Fruit fly (Drosophila melanogaster) whole organism: ENCODE data around the gene MESK4.

Experiments used
- CG8478 ChIP-seq: fragments of >200 bp; optimal IDR thresholded peaks from 2 replicates; lab custom pipeline; 2018; ENCODE audit warnings: inconsistent platforms
- pan ChIP-seq: fragments of >200 bp; optimal IDR thresholded peaks from 2 replicates; lab custom pipeline; 2017
- psq ChIP-seq: fragments of >200 bp; optimal IDR thresholded peaks from 2 replicates; lab custom pipeline; 2017
- usp ChIP-seq: fragments of >200 bp; optimal IDR thresholded peaks from 2 replicates; lab custom pipeline; 2017; ENCODE audit warnings: missing biosample characterization, missing genetic modification characterization, mixed read lengths

- TF ChIP-seq pan (no peak), usp (GFP tag; lab: Kevin White, UChicago) (no peak), psq (lab: Kevin White, UChicago) (no peak), CG8478 (lab: Kevin White, UChicago) (no peak)
Measured at dm6 chr3R:16983001-16983400, 5.6 kb upstream of the MESK4 start.
